Worm (Caenorhabditis elegans) whole organism, young adult: ENCODE data around the gene D2063.1.

Experiments
- B0261.1 ChIP-seq: sonication (generic microtip); optimal IDR thresholded peaks from 2 replicates; lab custom pipeline; 2016; ENCODE audit warnings: mild to moderate bottlenecking, missing genetic modification characterization, moderate library complexity, missing compliant biosample characterization
- D2030.7 ChIP-seq: fragments of 200-800 bp; sonication (Bioruptor generic); IDR thresholded peaks from 2 replicates; pipeline ENCODE4 v1.3.6; 2022; ENCODE audit warnings: missing genetic modification reagents, missing genetic modification characterization, missing compliant biosample characterization
- F10E7.11 ChIP-seq: sonication (generic microtip); optimal IDR thresholded peaks from 2 replicates; lab custom pipeline; 2017; ENCODE audit warnings: mild to moderate bottlenecking, missing genetic modification characterization, moderate library complexity, missing compliant biosample characterization
- F22D6.2 ChIP-seq: sonication (generic microtip); optimal IDR thresholded peaks from 2 replicates; lab custom pipeline; 2016; ENCODE audit warnings: mild to moderate bottlenecking, missing genetic modification characterization, missing compliant biosample characterization
- F37B4.10 ChIP-seq: fragments of 200-800 bp; sonication (Bioruptor generic); IDR thresholded peaks from 2 replicates; pipeline ENCODE4 v1.3.6; 2022; ENCODE audit warnings: missing genetic modification characterization, missing compliant biosample characterization
- F57A8.1 ChIP-seq: fragments of 200-800 bp; sonication (Bioruptor generic); optimal IDR thresholded peaks from 2 replicates; lab custom pipeline; 2018; ENCODE audit warnings: mild to moderate bottlenecking, missing genetic modification characterization, moderate library complexity, missing compliant biosample characterization
- Y53F4B.3 ChIP-seq: fragments of 200-800 bp; sonication (Bioruptor generic); IDR thresholded peaks from 2 replicates; pipeline ENCODE4 v1.3.6; 2022; ENCODE audit warnings: missing genetic modification reagents, missing genetic modification characterization, missing compliant biosample characterization
- Y79H2A.3 ChIP-seq: fragments of 200-800 bp; sonication (Bioruptor generic); conservative IDR thresholded peaks from 2 replicates; pipeline ENCODE4 v1.3.6; 2022; ENCODE audit warnings: missing genetic modification reagents, missing genetic modification characterization, missing compliant biosample characterization
- attf-3 ChIP-seq: fragments of 200-800 bp; sonication (Bioruptor generic); conservative IDR thresholded peaks from 2 replicates; pipeline ENCODE4 v1.3.6; 2022; ENCODE audit warnings: missing genetic modification reagents, missing genetic modification characterization, missing compliant biosample characterization
- bed-1 ChIP-seq: fragments of 200-800 bp; sonication (Bioruptor generic); IDR thresholded peaks from 2 replicates; pipeline ENCODE4 v1.3.6; 2022; ENCODE audit warnings: missing genetic modification reagents, missing genetic modification characterization, missing compliant biosample characterization
- cebp-2 ChIP-seq: fragments of 200-800 bp; sonication (Bioruptor generic); IDR thresholded peaks from 2 replicates; pipeline ENCODE4 v1.3.6; 2022; ENCODE audit warnings: missing genetic modification characterization, missing compliant biosample characterization
- ceh-100 ChIP-seq: fragments of 200-800 bp; sonication (Bioruptor generic); IDR thresholded peaks from 2 replicates; pipeline ENCODE4 v1.3.6; 2022; ENCODE audit warnings: missing genetic modification reagents, missing genetic modification characterization, missing compliant biosample characterization
- ceh-58 ChIP-seq: fragments of 200-800 bp; sonication (Bioruptor generic); IDR thresholded peaks from 2 replicates; pipeline ENCODE4 v1.3.6; 2022; ENCODE audit warnings: missing genetic modification characterization, missing compliant biosample characterization
- chd-7 ChIP-seq: sonication (generic microtip); optimal IDR thresholded peaks from 2 replicates; lab custom pipeline; 2016; ENCODE audit warnings: mild to moderate bottlenecking, missing genetic modification characterization, moderate library complexity, missing compliant biosample characterization
- dpff-1 ChIP-seq: sonication (generic microtip); optimal IDR thresholded peaks from 2 replicates; lab custom pipeline; 2017; ENCODE audit warnings: mild to moderate bottlenecking, missing genetic modification characterization, missing compliant biosample characterization
- egrh-3 ChIP-seq: fragments of 200-800 bp; sonication (Bioruptor generic); IDR thresholded peaks from 2 replicates; pipeline ENCODE4 v1.3.6; 2022; ENCODE audit warnings: missing genetic modification reagents, missing genetic modification characterization, missing compliant biosample characterization
- ekl-4 ChIP-seq: fragments of 200-800 bp; sonication (Bioruptor generic); IDR thresholded peaks from 2 replicates; pipeline ENCODE4 v1.3.6; 2022; ENCODE audit warnings: missing genetic modification reagents, missing genetic modification characterization, missing compliant biosample characterization
- ets-4 ChIP-seq: fragments of 200-800 bp; sonication (Bioruptor generic); optimal IDR thresholded peaks from 2 replicates; lab custom pipeline; 2018; ENCODE audit warnings: mild to moderate bottlenecking, missing genetic modification characterization, missing compliant biosample characterization
- gei-17 ChIP-seq: fragments of 200-800 bp; sonication (Bioruptor generic); optimal IDR thresholded peaks from 2 replicates; lab custom pipeline; 2018; ENCODE audit warnings: mild to moderate bottlenecking, missing genetic modification characterization, missing compliant biosample characterization
- hmg-20 ChIP-seq: fragments of 200-800 bp; sonication (Bioruptor generic); IDR thresholded peaks from 2 replicates; pipeline ENCODE4 v1.3.6; 2022; ENCODE audit warnings: missing genetic modification reagents, missing genetic modification characterization, missing compliant biosample characterization
- hrde-1 ChIP-seq: sonication (generic microtip); optimal IDR thresholded peaks from 2 replicates; lab custom pipeline; 2016; ENCODE audit warnings: missing genetic modification characterization, mild to moderate bottlenecking, missing compliant biosample characterization, moderate library complexity, missing genotype, missing genetic modification reagents, borderline replicate concordance
- let-526 ChIP-seq: fragments of 200-800 bp; sonication (Bioruptor generic); IDR thresholded peaks from 2 replicates; pipeline ENCODE4 v1.3.6; 2022; ENCODE audit warnings: missing genetic modification reagents, missing genetic modification characterization, missing compliant biosample characterization
- lin-26 ChIP-seq: fragments of 200-800 bp; sonication (Bioruptor generic); IDR thresholded peaks from 2 replicates; pipeline ENCODE4 v1.3.6; 2022; ENCODE audit warnings: missing genetic modification reagents, missing genetic modification characterization, missing compliant biosample characterization
- lin-40 ChIP-seq: sonication (generic microtip); optimal IDR thresholded peaks from 2 replicates; lab custom pipeline; 2016; ENCODE audit warnings: missing genetic modification characterization, mild to moderate bottlenecking, missing compliant biosample characterization, missing genotype, missing genetic modification reagents
- lsl-1 ChIP-seq: fragments of 200-800 bp; sonication (Bioruptor generic); optimal IDR thresholded peaks from 2 replicates; lab custom pipeline; 2018; ENCODE audit warnings: mild to moderate bottlenecking, missing genetic modification characterization, moderate library complexity, missing compliant biosample characterization
- lsy-27 ChIP-seq: sonication (generic microtip); optimal IDR thresholded peaks from 2 replicates; lab custom pipeline; 2017; ENCODE audit warnings: missing genetic modification characterization, mild to moderate bottlenecking, missing compliant biosample characterization, antibody characterized with exemption, missing genotype, borderline replicate concordance; ENCODE audit not compliant: insufficient read depth
- nfya-1 ChIP-seq: sonication (generic microtip); optimal IDR thresholded peaks from 2 replicates; lab custom pipeline; 2017; ENCODE audit warnings: antibody characterized with exemption, missing compliant biosample characterization, missing genetic modification characterization, borderline replicate concordance; ENCODE audit not compliant: insufficient read depth
- nhr-27 ChIP-seq: fragments of 200-800 bp; sonication (Bioruptor generic); optimal IDR thresholded peaks from 2 replicates; lab custom pipeline; 2018; ENCODE audit warnings: mild to moderate bottlenecking, missing genetic modification characterization, moderate library complexity, missing compliant biosample characterization
- repo-1 ChIP-seq: sonication (generic microtip); optimal IDR thresholded peaks from 2 replicates; lab custom pipeline; 2017; ENCODE audit warnings: mild to moderate bottlenecking, missing genetic modification characterization, missing compliant biosample characterization
- rpc-1 ChIP-seq, 2 experiments: fragments of 150-350 bp in 1 of 2; sonication (generic microtip) in 1 of 2; optimal IDR thresholded peaks; 2 replicates each; lab custom pipeline; 2014 to 2018; ENCODE audit warnings: missing biosample characterization in 1 of 2, missing genetic modification characterization in 1 of 2, missing genetic modification reagents in 1 of 2, missing genotype in 1 of 2
- snpc-4 ChIP-seq, 5 experiments: fragments of 150-350 bp in 1 of 5; sonication (generic microtip) in 4 of 5; optimal IDR thresholded peaks; 2 replicates each; lab custom pipeline; 2014 to 2018; ENCODE audit warnings: missing genetic modification characterization in 5 of 5, missing biosample characterization in 3 of 5, antibody characterized with exemption in 2 of 5, mild to moderate bottlenecking in 2 of 5, missing compliant biosample characterization in 2 of 5, missing genotype in 2 of 5, moderate library complexity in 2 of 5, missing genetic modification reagents in 1 of 5
- tbp1 ChIP-seq: fragments of 200-800 bp; sonication (Bioruptor generic); optimal IDR thresholded peaks from 2 replicates; lab custom pipeline; 2018; ENCODE audit warnings: mild to moderate bottlenecking, missing genetic modification characterization, missing compliant biosample characterization
- ztf-3 ChIP-seq: fragments of 200-800 bp; sonication (Bioruptor generic); optimal IDR thresholded peaks from 2 replicates; lab custom pipeline; 2018; ENCODE audit warnings: mild to moderate bottlenecking, missing genetic modification characterization, missing compliant biosample characterization

D2063.1 gene

DNA sequence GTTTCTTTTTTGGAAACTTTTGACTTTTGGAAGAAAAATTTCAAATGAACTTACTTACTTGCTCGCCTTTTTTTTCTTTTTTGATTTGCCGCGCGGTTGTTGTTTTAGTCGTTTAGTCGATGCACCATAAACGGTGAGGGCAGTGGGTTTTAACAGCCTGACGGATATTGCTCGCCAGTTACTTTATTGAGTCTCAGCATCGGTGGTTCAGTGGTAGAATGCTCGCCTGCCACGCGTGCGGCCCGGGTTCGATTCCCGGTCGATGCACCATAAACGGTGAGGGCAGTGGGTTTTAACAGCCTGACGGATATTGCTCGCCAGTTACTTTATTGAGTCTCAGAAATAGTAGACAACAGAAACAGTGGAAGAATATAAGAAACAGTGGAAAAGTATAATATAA lies 16.5 kb upstream of the D2063.1 start:
- TF ChIP-seq lin-26 (peak; percentile 67; the same call in 1 of the 2 replicates), rpc-1 (optimal IDR thresholded peaks at IDR 0.05; lab: Kevin White, UChicago) (peak; percentile 27), rpc-1 (tag; optimal IDR thresholded peaks at IDR 0.05; lab: Kevin White, UChicago) (peak; percentile 67), B0261.1 (tag; lab: Kevin White, UChicago) (peak; percentile 46), tbp1 (GFP tag; lab: Kevin White, UChicago) (peak; percentile 73), D2030.7 (peak; percentile 63)

DNA sequence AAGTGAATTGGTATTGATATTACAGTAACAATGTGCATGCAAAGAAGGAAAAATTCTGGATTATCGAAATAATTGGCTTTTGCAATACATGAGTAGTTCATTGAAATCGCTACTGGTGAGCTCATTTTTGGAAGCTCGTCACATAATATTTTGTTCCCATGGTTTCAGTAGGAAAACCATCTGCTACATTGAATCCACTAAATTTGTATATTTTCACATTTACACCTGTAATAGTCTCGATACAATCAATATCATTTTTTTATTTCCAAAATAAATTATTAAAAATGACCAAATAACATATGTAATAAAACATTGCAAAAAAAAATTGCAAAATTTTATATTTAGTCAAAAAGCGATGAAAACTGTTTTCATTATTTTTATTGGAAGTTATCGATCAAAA lies 11.9 kb upstream of the D2063.1 start, which contains the start of gene srh-192:
Gene srh-192 (minus strand): TSS at position 101 of the 400 bp plus-strand sequence.
- no peak for TF ChIP-seq ceh-100 (GFP tag; lab: Robert Waterston, UW)
- TF ChIP-seq hrde-1: no peak
- TF ChIP-seq let-526 (GFP tag; lab: Robert Waterston, UW): no peak
- no peak for TF ChIP-seq F57A8.1 (GFP tag; lab: Kevin White, UChicago)
- no peak for TF ChIP-seq nhr-27 (tag; lab: Kevin White, UChicago)
- no peak for TF ChIP-seq lsy-27 (tag; lab: Kevin White, UChicago)

DNA sequence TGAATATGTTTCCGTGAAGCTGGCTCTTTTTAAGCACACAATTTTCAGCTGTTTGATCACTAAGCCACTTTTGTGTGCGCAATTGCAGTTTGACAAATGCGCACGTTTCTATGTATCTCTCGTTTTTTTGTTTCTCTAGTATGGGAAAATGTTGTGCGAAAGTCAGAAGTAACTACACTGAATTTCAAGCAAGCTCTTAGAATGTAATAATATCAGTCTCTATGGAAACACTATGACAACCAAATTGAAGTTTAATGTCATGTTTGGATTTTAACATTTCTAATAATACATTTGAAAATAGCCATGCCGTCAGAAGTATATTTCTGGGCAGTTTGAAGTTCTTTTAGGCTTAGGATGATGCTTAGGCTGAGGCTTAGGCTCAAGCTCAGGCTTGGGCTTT lies 7.1 kb upstream of the D2063.1 start, which contains the start of gene ZC132.9:
Gene ZC132.9 (minus strand): TSS at position 101 of the 400 bp plus-strand sequence.
- TF ChIP-seq gei-17: no peak
- no peak for TF ChIP-seq ekl-4 (GFP tag; lab: Robert Waterston, UW)
- no peak for TF ChIP-seq snpc-4 (GFP tag; optimal IDR thresholded peaks at IDR 0.05; lab: Kevin White, UChicago)
- TF ChIP-seq snpc-4 (tag; optimal IDR thresholded peaks at IDR 0.05; lab: Kevin White, UChicago): no peak
- no peak for TF ChIP-seq chd-7 (tag; lab: Kevin White, UChicago)
- TF ChIP-seq hmg-20 (GFP tag; lab: Robert Waterston, UW): no peak
- TF ChIP-seq attf-3 (GFP tag; lab: Robert Waterston, UW): no peak
- TF ChIP-seq egrh-3 (GFP tag; lab: Robert Waterston, UW): no peak
- TF ChIP-seq repo-1 (tag; lab: Kevin White, UChicago): no peak
- no peak for TF ChIP-seq ets-4 (GFP tag; lab: Kevin White, UChicago)
- TF ChIP-seq cebp-2: no peak
- TF ChIP-seq F10E7.11 (tag; lab: Kevin White, UChicago): no peak
- no peak for TF ChIP-seq nfya-1 (tag; lab: Kevin White, UChicago)
- TF ChIP-seq F37B4.10 (GFP tag; lab: Robert Waterston, UW): no peak

DNA sequence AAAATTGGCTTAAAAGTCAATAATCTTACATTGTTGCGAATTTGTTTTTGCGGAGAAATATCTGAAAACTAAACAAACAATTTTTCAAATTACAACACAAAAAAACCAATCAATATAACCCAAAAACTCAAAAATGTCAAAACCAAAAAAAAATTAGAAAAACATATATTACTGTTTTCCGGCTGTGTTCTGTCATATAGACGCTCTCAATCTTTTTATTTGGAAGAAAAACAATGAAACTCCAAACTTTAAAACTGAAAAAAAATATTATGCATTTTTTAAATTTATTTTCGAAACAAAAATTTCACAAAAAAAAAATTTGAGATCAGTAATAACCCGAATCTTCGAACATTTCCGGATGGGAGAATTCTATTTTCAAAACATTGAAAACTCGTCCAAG lies 4.2 kb upstream of the D2063.1 start, which contains the start of gene R02D1.2:
Gene R02D1.2 (minus strand): TSS at position 101 of the 400 bp plus-strand sequence.
- TF ChIP-seq Y79H2A.3: no peak
- TF ChIP-seq Y53F4B.3 (GFP tag; lab: Robert Waterston, UW): no peak
- no peak for TF ChIP-seq rpc-1 (optimal IDR thresholded peaks at IDR 0.05; lab: Kevin White, UChicago)
- TF ChIP-seq rpc-1 (tag; optimal IDR thresholded peaks at IDR 0.05; lab: Kevin White, UChicago): no peak
- TF ChIP-seq ztf-3 (GFP tag; lab: Kevin White, UChicago): no peak
- no peak for TF ChIP-seq lin-40

DNA sequence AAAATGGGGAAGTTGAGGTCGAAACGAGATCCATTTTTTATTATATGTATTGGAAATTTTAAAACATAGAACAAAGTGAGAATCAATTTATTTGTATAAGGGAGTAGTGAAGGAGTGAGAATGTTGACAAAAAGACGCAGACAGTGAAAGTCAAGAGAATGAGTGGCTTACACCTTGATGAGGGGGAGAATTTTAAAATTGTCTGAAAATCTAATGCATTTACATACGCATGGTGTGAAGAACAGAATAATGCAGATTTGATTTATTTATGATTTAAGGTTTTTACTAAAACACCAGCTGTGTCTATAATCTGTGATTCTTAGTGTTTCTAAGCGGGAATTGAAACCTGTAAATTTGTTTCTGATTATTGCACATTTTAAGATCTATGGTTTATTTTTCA lies 1.5 kb upstream of the D2063.1 start, which contains the start of gene nhr-125:
Gene nhr-125 (minus strand): TSS at position 101 of the 400 bp plus-strand sequence.
- TF ChIP-seq D2030.7 (no peak), F22D6.2 (tag; lab: Kevin White, UChicago) (no peak), ets-4 (GFP tag; lab: Kevin White, UChicago) (no peak), bed-1 (GFP tag; lab: Robert Waterston, UW) (no peak), dpff-1 (tag; lab: Kevin White, UChicago) (no peak), ceh-58 (no peak), lsl-1 (GFP tag; lab: Kevin White, UChicago) (no peak), hmg-20 (GFP tag; lab: Robert Waterston, UW) (no peak)
